Fruit fly (Drosophila melanogaster) whole organism: Measurements from ENCODE around the gene CG12522.
"Not testable (repeated sequence)": the region's sequence is repeated elsewhere in the genome, so short reads cannot be mapped to it uniquely, and the experiment has no call there.

Source experiments
- Dll ChIP-seq: fragments of >200 bp; optimal IDR thresholded peaks from 2 replicates; lab custom pipeline; 2017
- EcR ChIP-seq, 2 experiments: fragments of >200 bp; optimal IDR thresholded peaks; 2 replicates each; lab custom pipeline; 2017; ENCODE audit warnings: missing biosample characterization in 2 of 2, missing genetic modification characterization in 2 of 2, missing genetic modification reagents in 2 of 2
- pan ChIP-seq: fragments of >200 bp; optimal IDR thresholded peaks from 2 replicates; lab custom pipeline; 2017
- psq ChIP-seq: fragments of >200 bp; optimal IDR thresholded peaks from 2 replicates; lab custom pipeline; 2017
- usp ChIP-seq: fragments of >200 bp; optimal IDR thresholded peaks from 2 replicates; lab custom pipeline; 2017; ENCODE audit warnings: missing biosample characterization, missing genetic modification characterization, mixed read lengths

dm6 chr3L:11132055-11132454 is 24.0 kb downstream of the CG12522 start, which contains the start of gene CG32074:
- not testable (repeated sequence) for TF ChIP-seq psq (lab: Kevin White, UChicago); Dll (lab: Kevin White, UChicago); EcR (GFP tag; optimal IDR thresholded peaks at IDR 0.05; lab: Kevin White, UChicago); usp; pan
